Fruit fly (Drosophila melanogaster) whole organism, wandering third instar larva: Measurements from ENCODE around the gene Sec71.

ENCODE experiments used
- CG9705 ChIP-seq: fragments of 200-800 bp; sonication (Bioruptor generic); optimal IDR thresholded peaks from 2 replicates; lab custom pipeline; 2018; ENCODE audit warnings: missing biosample characterization, mild to moderate bottlenecking, missing genetic modification characterization
- Dfd ChIP-seq: fragments of >200 bp; optimal IDR thresholded peaks from 2 replicates; lab custom pipeline; 2017; ENCODE audit warnings: missing biosample characterization, missing genetic modification characterization
- HLH106 ChIP-seq: fragments of 200-800 bp; optimal IDR thresholded peaks from 3 replicates; lab custom pipeline; 2019; ENCODE audit warnings: missing biosample characterization, mild to moderate bottlenecking, missing genetic modification characterization, moderate library complexity
- Hnf4 ChIP-seq: fragments of 200-800 bp; sonication (Bioruptor generic); optimal IDR thresholded peaks from 2 replicates; lab custom pipeline; 2016; ENCODE audit warnings: missing biosample characterization, mild to moderate bottlenecking, missing genetic modification characterization
- fru ChIP-seq: fragments of 200-800 bp; sonication (Bioruptor generic); optimal IDR thresholded peaks from 3 replicates; lab custom pipeline; 2016; ENCODE audit warnings: missing biosample characterization, mild to moderate bottlenecking, missing genetic modification characterization
- lola ChIP-seq: fragments of >200 bp; optimal IDR thresholded peaks from 2 replicates; lab custom pipeline; 2017; ENCODE audit warnings: missing biosample characterization, missing genetic modification characterization
- psq ChIP-seq: fragments of 200-800 bp; sonication (Bioruptor generic); optimal IDR thresholded peaks from 3 replicates; lab custom pipeline; 2017; ENCODE audit warnings: missing biosample characterization, mild to moderate bottlenecking, missing genetic modification characterization, moderate library complexity
- usp ChIP-seq: fragments of >200 bp; optimal IDR thresholded peaks from 2 replicates; lab custom pipeline; 2017; ENCODE audit warnings: missing biosample characterization, missing genetic modification characterization

DNA sequence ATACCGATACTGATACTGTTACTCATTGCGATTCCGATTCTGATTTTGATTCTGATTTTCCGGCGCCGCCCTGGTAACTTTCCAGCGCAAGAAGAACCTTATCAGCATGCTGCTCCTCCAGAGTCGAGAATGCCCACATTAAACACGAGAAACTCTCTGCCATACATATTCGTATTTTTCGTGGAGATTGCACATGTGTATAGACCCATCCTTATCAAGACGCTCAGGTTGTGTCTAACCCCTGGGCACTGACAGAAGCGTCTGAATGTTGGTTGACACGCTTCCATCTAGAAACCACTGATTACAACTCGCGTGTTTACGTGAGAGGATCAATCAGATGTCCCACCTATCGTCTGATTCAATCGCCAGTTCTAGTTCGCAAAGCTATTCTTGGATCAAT is 11.8 kb downstream of the Sec71 start:
- TF ChIP-seq lola (no peak), CG9705 (GFP tag; lab: Kevin White, UChicago) (no peak), usp (no peak), Dfd (GFP tag; lab: Kevin White, UChicago) (no peak), HLH106 (tag; lab: Kevin White, UChicago) (no peak), fru (no peak), Hnf4 (GFP tag; lab: Kevin White, UChicago) (no peak), psq (no peak)
